Worm (Caenorhabditis elegans): ENCODE results near the gene cdh-4.

cdh-4 gene

ce11 chrIII:4523411-4523810, 3.3 kb downstream of the cdh-4 start:
- no peak for TF ChIP-seq lin-13 (tag; optimal IDR thresholded peaks at IDR 0.05)
- TF ChIP-seq nhr-237 (tag; optimal IDR thresholded peaks at IDR 0.05): no peak
- TF ChIP-seq ceh-43 (GFP tag; optimal IDR thresholded peaks at IDR 0.05): no peak
- no peak for TF ChIP-seq pha-4 (tag; optimal IDR thresholded peaks at IDR 0.05)
- no peak for TF ChIP-seq nhr-2 (tag; optimal IDR thresholded peaks at IDR 0.05)
- no peak for TF ChIP-seq mep-1 (tag; optimal IDR thresholded peaks at IDR 0.05)
- no peak for TF ChIP-seq bed-3 (GFP tag; optimal IDR thresholded peaks at IDR 0.05)
- no peak for TF ChIP-seq mls-2 (tag; optimal IDR thresholded peaks at IDR 0.05)
- no peak for TF ChIP-seq ceh-39 (tag; optimal IDR thresholded peaks at IDR 0.05)
- no peak for TF ChIP-seq lin-32 (GFP tag; optimal IDR thresholded peaks at IDR 0.05)
- TF ChIP-seq zip-8 (tag; optimal IDR thresholded peaks at IDR 0.05): no peak
- TF ChIP-seq sem-2 (GFP tag; optimal IDR thresholded peaks at IDR 0.05): no peak
- no peak for TF ChIP-seq drap-1 (GFP tag; optimal IDR thresholded peaks at IDR 0.05)
- no peak for TF ChIP-seq nhr-12 (tag; optimal IDR thresholded peaks at IDR 0.05)
- TF ChIP-seq mab-5 (tag; optimal IDR thresholded peaks at IDR 0.05): no peak
- TF ChIP-seq unc-120 (tag; optimal IDR thresholded peaks at IDR 0.05; ENCODE audit: poor library complexity, severe bottlenecking): no peak
- TF ChIP-seq ztf-11 (tag; optimal IDR thresholded peaks at IDR 0.05): no peak
- no peak for TF ChIP-seq ham-2 (GFP tag; optimal IDR thresholded peaks at IDR 0.05)
- TF ChIP-seq cnd-1 (tag; optimal IDR thresholded peaks at IDR 0.05): peak; percentile 86
- no peak for TF ChIP-seq elt-1 (tag; optimal IDR thresholded peaks at IDR 0.05; ENCODE audit: borderline replicate concordance, insufficient read depth)
- no peak for TF ChIP-seq ceh-83 (GFP tag; optimal IDR thresholded peaks at IDR 0.05)
- no peak for TF ChIP-seq tbx-8 (GFP tag; optimal IDR thresholded peaks at IDR 0.05)
- TF ChIP-seq unc-39 (tag; optimal IDR thresholded peaks at IDR 0.05): no peak
- no peak for TF ChIP-seq flh-1 (GFP tag; optimal IDR thresholded peaks at IDR 0.05)
- TF ChIP-seq snpc-4 (tag; optimal IDR thresholded peaks at IDR 0.05): no peak
- TF ChIP-seq hlh-1 (tag; optimal IDR thresholded peaks at IDR 0.05): peak; percentile 27
- TF ChIP-seq unc-62 (GFP tag; optimal IDR thresholded peaks at IDR 0.05): peak; percentile 61
- TF ChIP-seq ces-1 (GFP tag; optimal IDR thresholded peaks at IDR 0.05): peak; percentile 59
- TF ChIP-seq lsy-2 (tag; optimal IDR thresholded peaks at IDR 0.05): no peak
- TF ChIP-seq M03D4.4 (tag; optimal IDR thresholded peaks at IDR 0.05): no peak

ce11 chrIII:4524071-4524470, 3.9 kb downstream of the cdh-4 start:
- TF ChIP-seq ces-1 (GFP tag; optimal IDR thresholded peaks at IDR 0.05) (peak; percentile 95), nhr-237 (tag; optimal IDR thresholded peaks at IDR 0.05) (no peak)

ce11 chrIII:4525998-4526397, 5.8 kb downstream of the cdh-4 start:
- TF ChIP-seq nhr-76 (tag; optimal IDR thresholded peaks at IDR 0.05): no peak
- TF ChIP-seq elt-1 (tag; optimal IDR thresholded peaks at IDR 0.05; ENCODE audit: borderline replicate concordance, insufficient read depth): no peak
- no peak for TF ChIP-seq unc-39 (tag; optimal IDR thresholded peaks at IDR 0.05)
- no peak for TF ChIP-seq ceh-39 (tag; optimal IDR thresholded peaks at IDR 0.05)
- TF ChIP-seq nhr-2 (tag; optimal IDR thresholded peaks at IDR 0.05): no peak
- TF ChIP-seq mep-1 (tag; optimal IDR thresholded peaks at IDR 0.05): no peak
- no peak for TF ChIP-seq ham-2 (GFP tag; optimal IDR thresholded peaks at IDR 0.05)
- no peak for TF ChIP-seq ceh-43 (GFP tag; optimal IDR thresholded peaks at IDR 0.05)
- TF ChIP-seq nhr-12 (tag; optimal IDR thresholded peaks at IDR 0.05): no peak
- TF ChIP-seq zip-8 (tag; optimal IDR thresholded peaks at IDR 0.05): no peak

- TF ChIP-seq blmp-1 (tag; optimal IDR thresholded peaks at IDR 0.05) (no peak), lsy-2 (tag; optimal IDR thresholded peaks at IDR 0.05) (no peak), tbx-8 (GFP tag; optimal IDR thresholded peaks at IDR 0.05) (no peak), nhr-76 (tag; optimal IDR thresholded peaks at IDR 0.05) (no peak), bed-3 (GFP tag; optimal IDR thresholded peaks at IDR 0.05) (no peak), flh-1 (GFP tag; optimal IDR thresholded peaks at IDR 0.05) (no peak), nhr-237 (tag; optimal IDR thresholded peaks at IDR 0.05) (no peak), nhr-2 (tag; optimal IDR thresholded peaks at IDR 0.05) (no peak), snpc-4 (tag; optimal IDR thresholded peaks at IDR 0.05) (no peak), pha-4 (tag; optimal IDR thresholded peaks at IDR 0.05) (no peak), unc-39 (tag; optimal IDR thresholded peaks at IDR 0.05) (no peak), sem-2 (GFP tag; optimal IDR thresholded peaks at IDR 0.05) (no peak), nhr-28 (tag; optimal IDR thresholded peaks at IDR 0.05) (no peak), zip-8 (tag; optimal IDR thresholded peaks at IDR 0.05) (no peak), ham-2 (GFP tag; optimal IDR thresholded peaks at IDR 0.05) (no peak)
These were observed 10.8 kb downstream of the cdh-4 start for ce11 chrIII:4530968-4531367.
